Fruit fly (Drosophila melanogaster) S2 (cell line): ENCODE measurements around the gene Ugt307A1.

Source experiments
- CG8478 ChIP-seq: fragments of >200 bp; optimal IDR thresholded peaks from 2 replicates; lab custom pipeline; 2018
- CTCF ChIP-seq, 2 experiments: fragments of >200 bp; optimal IDR thresholded peaks; 2 replicates each; lab custom pipeline; 2018

DNA sequence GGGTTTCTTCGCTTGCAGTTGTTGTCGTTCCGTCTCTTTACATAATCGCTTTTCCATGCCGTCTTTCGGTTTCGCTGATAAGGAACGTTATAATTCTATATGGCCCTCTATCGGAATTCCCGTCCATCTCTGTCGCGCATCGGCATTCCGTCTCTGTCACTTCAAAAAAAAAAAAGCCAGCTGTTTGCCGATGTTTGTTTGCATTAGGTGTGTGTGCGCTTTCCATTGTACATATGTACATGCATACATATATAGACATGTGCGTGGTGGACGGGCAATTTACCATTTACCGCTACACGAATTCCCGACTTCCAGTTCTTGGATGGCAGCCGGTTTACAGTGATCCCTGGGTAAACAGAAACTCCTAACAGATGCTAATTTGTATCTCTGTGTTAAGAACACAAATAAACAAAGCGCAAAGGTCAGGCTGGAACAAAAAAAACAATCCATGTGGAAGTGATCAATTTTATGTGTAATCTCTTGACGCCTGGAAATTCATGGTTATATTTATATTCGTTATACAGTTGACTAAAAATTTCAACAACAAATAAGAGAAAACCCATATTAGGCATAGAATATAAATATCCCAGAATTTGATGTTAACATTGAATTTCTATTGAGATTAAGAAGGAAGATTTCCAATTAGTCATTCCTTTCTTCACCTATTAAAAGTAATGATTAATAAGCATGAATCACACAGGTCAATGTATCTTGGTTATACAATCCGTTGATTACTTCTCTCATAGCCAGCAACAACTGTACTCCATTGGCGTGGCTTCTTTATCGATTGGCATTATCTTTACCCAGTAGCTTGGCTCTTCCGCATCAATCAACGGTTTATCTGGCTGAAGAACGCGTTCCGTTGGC lies 24.5 kb upstream of the Ugt307A1 start:
- TF ChIP-seq CG8478 (lab: Kevin White, UChicago) (no peak), CTCF (optimal IDR thresholded peaks at IDR 0.05; lab: Kevin White, UChicago) (peak in 1 of 2 experiments; percentile 5)
